Worm (Caenorhabditis elegans) whole organism, L4 larva: Measurements from ENCODE around the gene nlp-1.

Source experiments
- ceh-28 ChIP-seq: fragments of 150-350 bp; optimal IDR thresholded peaks from 2 replicates; lab custom pipeline; 2014; ENCODE audit warnings: missing biosample characterization, missing genetic modification reagents, missing genetic modification characterization
- fos-1 ChIP-seq: fragments of 150-350 bp; optimal IDR thresholded peaks from 2 replicates; lab custom pipeline; 2014; ENCODE audit warnings: missing biosample characterization, missing genetic modification characterization
- gei-8 ChIP-seq: fragments of 200-800 bp; sonication (Bioruptor generic); optimal IDR thresholded peaks from 2 replicates; lab custom pipeline; 2018; ENCODE audit warnings: mild to moderate bottlenecking, missing genetic modification characterization, missing compliant biosample characterization
- hlh-30 ChIP-seq: sonication (generic microtip); optimal IDR thresholded peaks from 2 replicates; lab custom pipeline; 2017; ENCODE audit warnings: antibody characterized with exemption, mild to moderate bottlenecking, missing genetic modification characterization, missing compliant biosample characterization; ENCODE audit not compliant: insufficient read depth
- lir-3 ChIP-seq: sonication (generic microtip); optimal IDR thresholded peaks from 2 replicates; lab custom pipeline; 2016; ENCODE audit warnings: mild to moderate bottlenecking, missing genetic modification characterization, missing compliant biosample characterization
- nhr-11 ChIP-seq: fragments of 150-350 bp; optimal IDR thresholded peaks from 2 replicates; lab custom pipeline; 2014; ENCODE audit warnings: missing biosample characterization, missing genetic modification characterization
- nhr-237 ChIP-seq: sonication (generic microtip); optimal IDR thresholded peaks from 2 replicates; lab custom pipeline; 2017; ENCODE audit warnings: missing biosample characterization, missing genetic modification characterization
- pqm-1 ChIP-seq: sonication (generic microtip); optimal IDR thresholded peaks from 2 replicates; lab custom pipeline; 2017; ENCODE audit warnings: missing biosample characterization, missing genetic modification characterization
- snpc-4 ChIP-seq: fragments of 150-350 bp; optimal IDR thresholded peaks from 2 replicates; lab custom pipeline; 2014; ENCODE audit warnings: missing biosample characterization, missing genetic modification characterization
- spr-1 ChIP-seq: sonication (generic microtip); optimal IDR thresholded peaks from 2 replicates; lab custom pipeline; 2016; ENCODE audit warnings: mild to moderate bottlenecking, missing genetic modification characterization, missing compliant biosample characterization
- unc-62 ChIP-seq, 3 experiments: fragments of 150-350 bp in 1 of 3; sonication (generic microtip); optimal IDR thresholded peaks in 2 of 3; peaks in 1 of 3; 1 replicate in 1 of 3; 2 replicates in 2 of 3; lab custom pipeline; 2014 to 2017; ENCODE audit warnings: missing biosample characterization in 3 of 3, missing genetic modification characterization in 3 of 3, missing genetic modification reagents in 3 of 3, missing genotype in 1 of 3
- ztf-7 ChIP-seq: fragments of 150-350 bp; optimal IDR thresholded peaks from 2 replicates; lab custom pipeline; 2014; ENCODE audit warnings: missing biosample characterization, missing genetic modification characterization

DNA sequence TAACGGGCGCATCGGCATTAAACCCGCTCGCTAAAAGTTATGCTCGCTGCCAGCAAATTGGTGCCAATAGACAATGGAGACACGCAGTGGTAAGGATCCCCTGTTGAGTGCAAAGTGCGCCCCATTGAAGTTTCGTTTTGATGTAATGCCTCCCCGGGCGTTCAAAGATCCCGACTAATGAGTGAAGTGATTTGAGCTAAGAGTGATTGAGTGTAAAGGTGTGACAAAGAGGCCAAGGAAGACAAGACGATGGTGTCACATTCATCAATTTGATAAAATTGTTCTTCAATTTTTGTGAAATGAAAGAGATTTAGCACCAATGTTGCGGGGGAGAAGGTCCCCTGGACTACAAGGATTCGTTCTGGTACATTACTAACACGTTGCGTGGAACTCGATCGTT is 44.3 kb upstream of the nlp-1 start:
- TF ChIP-seq ztf-7 (tag; lab: Kevin White, UChicago) (no peak), nhr-11 (tag; lab: Kevin White, UChicago) (no peak), ceh-28 (tag; lab: Kevin White, UChicago) (no peak), unc-62 (GFP tag; optimal IDR thresholded peaks at IDR 0.05 in 1 of 2; lab: Kevin White, UChicago) (no peak), unc-62 (tag; optimal IDR thresholded peaks at IDR 0.05; lab: Kevin White, UChicago) (no peak), pqm-1 (no peak), lir-3 (tag; lab: Kevin White, UChicago) (no peak), nhr-237 (no peak), fos-1 (tag; lab: Kevin White, UChicago) (no peak), hlh-30 (no peak), spr-1 (tag; lab: Kevin White, UChicago) (no peak), snpc-4 (tag; lab: Kevin White, UChicago) (no peak), gei-8 (GFP tag; lab: Kevin White, UChicago) (no peak)
